Worm (Caenorhabditis elegans) whole organism, L2 larva: ENCODE data around the gene srlf-30.

Experiments
- C34F6.9 ChIP-seq: fragments of 150-350 bp; optimal IDR thresholded peaks from 2 replicates; lab custom pipeline; 2014; ENCODE audit warnings: missing biosample characterization, missing genetic modification characterization
- F13H6.1 ChIP-seq: sonication (generic microtip); optimal IDR thresholded peaks from 2 replicates; lab custom pipeline; 2016; ENCODE audit warnings: missing genetic modification characterization, missing compliant biosample characterization
- Y55F3AM.14 ChIP-seq: fragments of 200-800 bp; sonication (Bioruptor generic); optimal IDR thresholded peaks from 2 replicates; lab custom pipeline; 2018; ENCODE audit warnings: mild to moderate bottlenecking, missing genetic modification characterization, missing compliant biosample characterization
- ZK546.5 ChIP-seq: sonication (generic microtip); optimal IDR thresholded peaks from 2 replicates; lab custom pipeline; 2017; ENCODE audit warnings: missing biosample characterization, missing genetic modification characterization
- blmp-1 ChIP-seq: sonication (generic microtip); optimal IDR thresholded peaks from 2 replicates; lab custom pipeline; 2017; ENCODE audit warnings: missing genetic modification characterization, mild to moderate bottlenecking, missing compliant biosample characterization, antibody characterized with exemption, moderate library complexity; ENCODE audit not compliant: insufficient read depth
- ceh-16 ChIP-seq: fragments of 150-350 bp; optimal IDR thresholded peaks from 2 replicates; lab custom pipeline; 2014; ENCODE audit warnings: missing biosample characterization, missing genetic modification characterization
- ceh-82 ChIP-seq: fragments of 150-350 bp; optimal IDR thresholded peaks from 2 replicates; lab custom pipeline; 2014; ENCODE audit warnings: missing biosample characterization, missing genetic modification characterization
- dmd-4 ChIP-seq: sonication (generic microtip); optimal IDR thresholded peaks from 2 replicates; lab custom pipeline; 2017; ENCODE audit warnings: missing biosample characterization, missing genetic modification characterization
- egl-27 ChIP-seq: sonication (generic microtip); optimal IDR thresholded peaks from 3 replicates; lab custom pipeline; 2017; ENCODE audit warnings: missing biosample characterization, missing genetic modification reagents, missing genetic modification characterization
- elt-1 ChIP-seq: fragments of 150-350 bp; optimal IDR thresholded peaks from 2 replicates; lab custom pipeline; 2014; ENCODE audit warnings: missing biosample characterization, missing genetic modification characterization
- elt-3 ChIP-seq: sonication (generic microtip); optimal IDR thresholded peaks from 2 replicates; lab custom pipeline; 2017; ENCODE audit warnings: missing biosample characterization, missing genetic modification characterization
- fos-1 ChIP-seq: fragments of 150-350 bp; optimal IDR thresholded peaks from 2 replicates; lab custom pipeline; 2014; ENCODE audit warnings: missing biosample characterization, missing genetic modification characterization
- lin-11 ChIP-seq: fragments of 150-350 bp; sonication (generic microtip); optimal IDR thresholded peaks from 2 replicates; lab custom pipeline; 2014; ENCODE audit warnings: missing biosample characterization, missing genetic modification characterization, inconsistent platforms, mixed read lengths
- lin-39 ChIP-seq: fragments of 150-350 bp; optimal IDR thresholded peaks from 2 replicates; lab custom pipeline; 2014; ENCODE audit warnings: missing biosample characterization, missing genetic modification reagents, missing genetic modification characterization
- mab-5 ChIP-seq: fragments of 150-350 bp; optimal IDR thresholded peaks from 2 replicates; lab custom pipeline; 2014; ENCODE audit warnings: missing biosample characterization, missing genetic modification characterization
- mbf-1 ChIP-seq: sonication (generic microtip); optimal IDR thresholded peaks from 2 replicates; lab custom pipeline; 2017; ENCODE audit warnings: missing biosample characterization, missing genetic modification characterization
- mdl-1 ChIP-seq, 2 experiments: fragments of 150-350 bp in 1 of 2; sonication (generic microtip) in 1 of 2; optimal IDR thresholded peaks; 2 replicates each; lab custom pipeline; 2017; ENCODE audit warnings: missing biosample characterization in 2 of 2, missing genetic modification characterization in 2 of 2
- nhr-12 ChIP-seq: fragments of 150-350 bp; optimal IDR thresholded peaks from 2 replicates; lab custom pipeline; 2014; ENCODE audit warnings: missing biosample characterization, missing genetic modification characterization
- nhr-21 ChIP-seq: fragments of 150-350 bp; optimal IDR thresholded peaks from 2 replicates; lab custom pipeline; 2014; ENCODE audit warnings: missing biosample characterization, missing genetic modification characterization
- nhr-23 ChIP-seq: fragments of 150-350 bp; optimal IDR thresholded peaks from 2 replicates; lab custom pipeline; 2014; ENCODE audit warnings: missing biosample characterization, missing genetic modification reagents, missing genetic modification characterization
- nhr-25 ChIP-seq: fragments of 150-350 bp; sonication (generic microtip); optimal IDR thresholded peaks from 3 replicates; lab custom pipeline; 2014; ENCODE audit warnings: missing biosample characterization, missing genetic modification characterization
- nhr-77 ChIP-seq: fragments of 150-350 bp; optimal IDR thresholded peaks from 2 replicates; lab custom pipeline; 2014; ENCODE audit warnings: missing biosample characterization, missing genetic modification characterization
- peb-1 ChIP-seq: fragments of 150-350 bp; optimal IDR thresholded peaks from 2 replicates; lab custom pipeline; 2014; ENCODE audit warnings: missing biosample characterization, missing genetic modification characterization
- sem-4 ChIP-seq: fragments of 150-350 bp; optimal IDR thresholded peaks from 2 replicates; lab custom pipeline; 2014; ENCODE audit warnings: missing biosample characterization, missing genetic modification reagents, missing genetic modification characterization
- sma-3 ChIP-seq: sonication (generic microtip); optimal IDR thresholded peaks from 2 replicates; lab custom pipeline; 2016; ENCODE audit warnings: missing genetic modification reagents, missing genetic modification characterization, missing compliant biosample characterization
- sma-9 ChIP-seq, 2 experiments: fragments of 150-350 bp in 1 of 2; sonication (generic microtip) in 1 of 2; optimal IDR thresholded peaks; 2 replicates each; lab custom pipeline; 2014 to 2016; ENCODE audit warnings: missing genetic modification characterization in 2 of 2, mild to moderate bottlenecking in 1 of 2, missing biosample characterization in 1 of 2, missing compliant biosample characterization in 1 of 2, missing genetic modification reagents in 1 of 2, moderate library complexity in 1 of 2
- unc-55 ChIP-seq: fragments of 150-350 bp; sonication (generic microtip); optimal IDR thresholded peaks from 3 replicates; lab custom pipeline; 2014; ENCODE audit warnings: missing biosample characterization, missing genetic modification reagents, missing genetic modification characterization
- zag-1 ChIP-seq: fragments of 150-350 bp; optimal IDR thresholded peaks from 2 replicates; lab custom pipeline; 2014; ENCODE audit warnings: missing biosample characterization, missing genetic modification characterization
- ztf-1 ChIP-seq: fragments of 200-800 bp; sonication (Bioruptor generic); conservative IDR thresholded peaks from 2 replicates; pipeline ENCODE4 v1.3.6; 2022; ENCODE audit warnings: missing genetic modification characterization, missing compliant biosample characterization
- ztf-11 ChIP-seq: sonication (generic microtip); optimal IDR thresholded peaks from 2 replicates; lab custom pipeline; 2017; ENCODE audit warnings: missing biosample characterization, missing genetic modification characterization

srlf-30 gene

ce11 chrIV:10879542-10879941 lies 20.6 kb upstream of the srlf-30 start, which contains the start of gene sdz-13:
sdz-13 (minus strand) TSS chrIV:10879642.
- TF ChIP-seq zag-1 (tag; lab: Kevin White, UChicago) (no peak), lin-11 (no peak), peb-1 (no peak), nhr-77 (tag; lab: Kevin White, UChicago) (no peak), ztf-1 (GFP tag; lab: Robert Waterston, UW) (no peak), sem-4 (no peak), dmd-4 (tag; lab: Kevin White, UChicago) (no peak), C34F6.9 (tag; lab: Kevin White, UChicago) (no peak), lin-39 (tag; lab: Kevin White, UChicago) (no peak), fos-1 (tag; lab: Kevin White, UChicago) (no peak), ztf-11 (tag; lab: Kevin White, UChicago) (no peak), F13H6.1 (tag; lab: Kevin White, UChicago) (no peak), blmp-1 (no peak)

ce11 chrIV:10880264-10880663 lies 19.9 kb upstream of the srlf-30 start, which contains the start of gene fipr-15:
fipr-15 (plus strand) TSS chrIV:10880564.
- no peak for TF ChIP-seq nhr-23
- TF ChIP-seq nhr-21 (tag; lab: Kevin White, UChicago): no peak
- no peak for TF ChIP-seq nhr-12 (tag; lab: Kevin White, UChicago)
- no peak for TF ChIP-seq lin-11
- TF ChIP-seq elt-3 (tag; lab: Kevin White, UChicago): no peak
- TF ChIP-seq egl-27 (tag; lab: Kevin White, UChicago): no peak
- TF ChIP-seq ztf-11 (tag; lab: Kevin White, UChicago): no peak
- TF ChIP-seq ceh-82 (tag; lab: Kevin White, UChicago): no peak
- no peak for TF ChIP-seq unc-55
- TF ChIP-seq zag-1 (tag; lab: Kevin White, UChicago): no peak
- no peak for TF ChIP-seq blmp-1
- no peak for TF ChIP-seq Y55F3AM.14
- no peak for TF ChIP-seq F13H6.1 (tag; lab: Kevin White, UChicago)

DNA sequence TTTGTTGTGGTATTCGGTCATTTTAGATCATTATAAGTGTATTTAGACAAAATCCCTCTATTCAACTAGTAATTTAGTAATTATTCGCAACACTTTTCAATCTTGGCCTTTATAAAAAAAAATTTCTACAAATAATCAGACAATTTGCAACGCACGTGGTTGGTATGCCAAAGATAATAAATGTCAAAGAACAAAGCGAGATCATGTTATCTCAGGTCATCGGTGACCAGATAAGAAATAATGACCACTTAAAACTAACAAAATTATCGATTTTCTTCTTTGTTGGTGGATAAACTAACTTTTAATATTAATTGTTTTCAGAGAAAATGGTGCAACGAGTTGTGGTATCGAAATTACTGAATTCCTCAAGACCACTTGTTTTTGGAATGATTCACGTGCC lies 19.0 kb upstream of the srlf-30 start, which contains the start of gene F13E9.13:
Gene F13E9.13 (plus strand): TSS at position 317 of the 400 bp plus-strand sequence.
- TF ChIP-seq sma-9 (GFP tag; optimal IDR thresholded peaks at IDR 0.05; lab: Kevin White, UChicago) (peak; percentile 46), sma-9 (tag; optimal IDR thresholded peaks at IDR 0.05; lab: Kevin White, UChicago) (no peak), C34F6.9 (tag; lab: Kevin White, UChicago) (no peak), fos-1 (tag; lab: Kevin White, UChicago) (peak; percentile 24), ztf-1 (GFP tag; lab: Robert Waterston, UW) (no peak), ceh-16 (tag; lab: Kevin White, UChicago) (no peak), ceh-82 (tag; lab: Kevin White, UChicago) (no peak), nhr-25 (tag; lab: Kevin White, UChicago) (no peak), mab-5 (tag; lab: Kevin White, UChicago) (no peak)
- TF ChIP-seq, all 48 proteins: peak for 2

- no peak for TF ChIP-seq ztf-11 (tag; lab: Kevin White, UChicago)
- TF ChIP-seq mdl-1 (tag; optimal IDR thresholded peaks at IDR 0.05; lab: Kevin White, UChicago): no peak
- TF ChIP-seq ZK546.5 (tag; lab: Kevin White, UChicago): no peak
Measured at ce11 chrIV:10884263-10884662, 15.9 kb upstream of the srlf-30 start, which contains the start of gene F13E9.5. F13E9.5 (minus strand) TSS chrIV:10884363.

DNA sequence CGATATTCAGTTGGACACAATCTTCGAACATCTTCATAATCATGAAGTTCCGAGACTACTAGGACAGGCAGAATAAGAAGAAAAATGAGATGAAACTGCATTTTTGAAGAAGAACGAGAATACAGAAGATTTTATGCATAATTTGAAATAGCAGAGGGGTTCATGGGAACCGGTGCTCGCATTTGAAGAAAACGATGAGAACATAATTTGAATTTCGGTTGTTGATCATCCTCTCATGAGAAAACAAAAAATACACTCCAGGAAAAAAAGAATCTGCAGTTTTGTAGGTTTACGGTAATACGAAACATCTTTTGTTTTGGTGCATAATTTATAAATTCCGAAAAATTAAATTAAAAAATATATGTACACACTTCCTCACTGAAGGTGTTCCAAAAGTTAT lies 14.3 kb upstream of the srlf-30 start, which contains the start of gene srlf-11:
Gene srlf-11 (minus strand): TSS at position 101 of the 400 bp plus-strand sequence.
- no peak for TF ChIP-seq sma-3
- no peak for TF ChIP-seq elt-1 (tag; lab: Kevin White, UChicago)
- TF ChIP-seq mbf-1 (tag; lab: Kevin White, UChicago): no peak
- TF ChIP-seq, all 48 proteins: peak for 0

DNA sequence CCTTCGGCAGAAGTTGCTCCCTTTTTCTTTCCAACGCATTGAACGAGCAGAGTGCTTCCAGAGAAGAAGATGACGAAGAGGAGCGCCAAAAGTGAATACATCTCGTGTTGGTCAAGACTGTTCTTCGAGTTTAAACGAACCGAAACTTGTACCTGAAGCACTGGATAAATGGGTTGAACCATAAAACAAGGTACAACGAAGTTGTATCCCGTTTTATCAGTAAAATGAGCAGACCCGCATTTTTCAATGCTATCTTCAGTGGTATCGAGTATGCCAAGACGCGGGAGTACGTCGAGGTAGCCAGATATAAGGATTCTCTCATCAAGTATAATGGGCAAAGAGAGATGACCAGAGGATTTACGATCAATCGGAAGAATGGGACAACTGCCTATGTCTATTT lies 12.9 kb upstream of the srlf-30 start, which contains the start of gene F13E9.16:
Gene F13E9.16 (minus strand): TSS at position 101 of the 400 bp plus-strand sequence.
- no peak for TF ChIP-seq elt-1 (tag; lab: Kevin White, UChicago)
- TF ChIP-seq ceh-16 (tag; lab: Kevin White, UChicago): no peak
- no peak for TF ChIP-seq nhr-25 (tag; lab: Kevin White, UChicago)
- TF ChIP-seq lin-11: no peak
- no peak for TF ChIP-seq fos-1 (tag; lab: Kevin White, UChicago)
- TF ChIP-seq mab-5 (tag; lab: Kevin White, UChicago): no peak
- TF ChIP-seq sem-4: no peak
- no peak for TF ChIP-seq C34F6.9 (tag; lab: Kevin White, UChicago)
- TF ChIP-seq zag-1 (tag; lab: Kevin White, UChicago): no peak
- TF ChIP-seq ceh-82 (tag; lab: Kevin White, UChicago): no peak
- TF ChIP-seq, all 48 proteins: peak for 0
